Worm (Caenorhabditis elegans): ENCODE data around the gene F49C12.12.
A peak's percentile ranks its signal among the peaks of the same experiment; 100 is the strongest.

The F49C12.12 gene

ce11 chrIV:9339205-9339604 lies 18.3 kb upstream of the F49C12.12 start, which contains the start of gene T20D3.6:
TSS of gene T20D3.6 (minus strand) at chrIV:9339305.
- TF ChIP-seq vab-15 (tag; optimal IDR thresholded peaks at IDR 0.05) (no peak), mdl-1 (tag; optimal IDR thresholded peaks at IDR 0.05) (no peak), sptf-1 (tag; optimal IDR thresholded peaks at IDR 0.05) (no peak), C04F5.9 (tag; optimal IDR thresholded peaks at IDR 0.05) (no peak), mep-1 (tag; optimal IDR thresholded peaks at IDR 0.05) (no peak), hlh-17 (GFP tag; optimal IDR thresholded peaks at IDR 0.05; ENCODE audit: borderline replicate concordance) (no peak), nhr-84 (tag; optimal IDR thresholded peaks at IDR 0.05) (no peak), irx-1 (tag; optimal IDR thresholded peaks at IDR 0.05) (no peak), ztf-4 (tag; optimal IDR thresholded peaks at IDR 0.05) (no peak), lir-3 (tag; optimal IDR thresholded peaks at IDR 0.05; ENCODE audit: poor library complexity) (no peak), pax-3 (tag; optimal IDR thresholded peaks at IDR 0.05) (no peak), lin-14 (GFP tag; optimal IDR thresholded peaks at IDR 0.05) (no peak)

- peak; percentile 13 for TF ChIP-seq rnt-1 (tag; optimal IDR thresholded peaks at IDR 0.05)
- no peak for TF ChIP-seq hlh-17 (GFP tag; optimal IDR thresholded peaks at IDR 0.05; ENCODE audit: borderline replicate concordance)
Measured at ce11 chrIV:9336538-9337090, 15.7 kb upstream of the F49C12.12 start, which contains the start of gene T20D3.5. TSS of gene T20D3.5 (plus strand) at chrIV:9337040.

- TF ChIP-seq lin-35 (GFP tag; optimal IDR thresholded peaks at IDR 0.05) (peak; percentile 41 to 64), tbx-2 (tag; optimal IDR thresholded peaks at IDR 0.05) (peak; percentile 43), snu-23 (GFP tag; optimal IDR thresholded peaks at IDR 0.05) (peak; percentile 75), rnt-1 (tag; optimal IDR thresholded peaks at IDR 0.05) (peak; percentile 33), nhr-85 (tag) (peak; percentile 55), snpc-4 (tag; optimal IDR thresholded peaks at IDR 0.05) (peak; percentile 1), lin-15B (tag; optimal IDR thresholded peaks at IDR 0.05) (no peak), mab-9 (GFP tag; IDR thresholded peaks at IDR 0.05) (no peak), dpl-1 (GFP tag; optimal IDR thresholded peaks at IDR 0.05) (peak in 2 of 3 experiments; percentile 17 to 48), mep-1 (tag; optimal IDR thresholded peaks at IDR 0.05) (peak; percentile 41), nhr-77 (tag; optimal IDR thresholded peaks at IDR 0.05) (peak; percentile 11), sox-4 (tag; optimal IDR thresholded peaks at IDR 0.05) (no peak), C16A3.4 (tag; optimal IDR thresholded peaks at IDR 0.05) (peak; percentile 38), blmp-1 (tag; optimal IDR thresholded peaks at IDR 0.05) (peak; percentile 39), irx-1 (tag; optimal IDR thresholded peaks at IDR 0.05) (peak; percentile 9), efl-3 (GFP tag; optimal IDR thresholded peaks at IDR 0.05) (no peak), ceh-82 (tag; optimal IDR thresholded peaks at IDR 0.05) (peak in 2 of 3 experiments; percentile 6 to 26), nhr-20 (tag; optimal IDR thresholded peaks at IDR 0.05) (peak; percentile 64), nhr-47 (tag; optimal IDR thresholded peaks at IDR 0.05) (peak; percentile 43), fkh-10 (GFP tag; optimal IDR thresholded peaks at IDR 0.05) (no peak), lin-14 (GFP tag; optimal IDR thresholded peaks at IDR 0.05) (peak; percentile 75), mdl-1 (tag; optimal IDR thresholded peaks at IDR 0.05) (peak in 1 of 2 experiments; percentile 54), efl-1 (optimal IDR thresholded peaks at IDR 0.05) (peak; percentile 50 to 57), efl-1 (GFP tag; optimal IDR thresholded peaks at IDR 0.05 in 1 of 2) (peak; percentile 43 to 83), elt-3 (tag; optimal IDR thresholded peaks at IDR 0.05) (peak in 1 of 6 experiments; percentile 43), xbp-1 (tag; optimal IDR thresholded peaks at IDR 0.05) (peak; percentile 48), lsy-2 (tag; optimal IDR thresholded peaks at IDR 0.05) (peak; percentile 53 to 58), lin-13 (GFP tag; optimal IDR thresholded peaks at IDR 0.05) (no peak), ceh-88 (GFP tag; IDR thresholded peaks at IDR 0.05) (no peak), swsn-7 (tag; optimal IDR thresholded peaks at IDR 0.05) (peak; percentile 39), nhr-71 (tag; optimal IDR thresholded peaks at IDR 0.05) (peak; percentile 71), egl-27 (tag; optimal IDR thresholded peaks at IDR 0.05) (no peak), elt-2 (tag; optimal IDR thresholded peaks at IDR 0.05) (peak; percentile 17)
Measured at ce11 chrIV:9335552-9336251, 14.8 kb upstream of the F49C12.12 start, which contains the start of the genes coa-4 and T20D3.14. TSS of gene coa-4 (minus strand) at chrIV:9335602. TSS of gene T20D3.14 (minus strand) at chrIV:9335909.

Data from whole organism, L1 larva.